Fruit fly (Drosophila melanogaster) whole organism, embryonic: ENCODE data around the gene CG5445.

Source experiments
- Ada2b ChIP-seq: fragments of 200-800 bp; sonication (Bioruptor generic); IDR thresholded peaks from 2 replicates; pipeline ENCODE4 v1.3.6; 2022; ENCODE audit warnings: missing biosample characterization, missing genetic modification characterization
- CG11456 ChIP-seq: fragments of 200-800 bp; sonication (Bioruptor generic); IDR thresholded peaks from 3 replicates; pipeline ENCODE4 v1.3.6; 2022; ENCODE audit warnings: missing biosample characterization, missing genetic modification characterization
- CG12155 ChIP-seq: fragments of 200-800 bp; sonication (Bioruptor generic); optimal IDR thresholded peaks from 3 replicates; lab custom pipeline; 2016; ENCODE audit warnings: missing biosample characterization, missing genetic modification characterization
- CG12236 ChIP-seq: fragments of 200-800 bp; sonication (Bioruptor generic); optimal IDR thresholded peaks from 2 replicates; lab custom pipeline; 2016; ENCODE audit warnings: missing biosample characterization, missing genetic modification characterization
- CG1233 ChIP-seq: fragments of 200-800 bp; sonication (Bioruptor generic); optimal IDR thresholded peaks from 4 replicates; lab custom pipeline; 2018; ENCODE audit warnings: missing biosample characterization, mild to moderate bottlenecking, missing genetic modification characterization
- CG13296 ChIP-seq: fragments of 200-800 bp; sonication (Bioruptor generic); optimal IDR thresholded peaks from 3 replicates; lab custom pipeline; 2018; ENCODE audit warnings: missing biosample characterization, mild to moderate bottlenecking, missing genetic modification characterization
- CG15269 ChIP-seq: fragments of 200-800 bp; sonication (Bioruptor generic); optimal IDR thresholded peaks from 2 replicates; lab custom pipeline; 2018; ENCODE audit warnings: missing biosample characterization, mild to moderate bottlenecking, missing genetic modification characterization, moderate library complexity
- CG15696 ChIP-seq: fragments of 200-800 bp; sonication (Bioruptor generic); optimal IDR thresholded peaks from 2 replicates; lab custom pipeline; 2019; ENCODE audit warnings: missing biosample characterization, mild to moderate bottlenecking, missing genetic modification characterization, moderate library complexity
- CG16863 ChIP-seq: fragments of 200-800 bp; sonication (Bioruptor generic); optimal IDR thresholded peaks from 3 replicates; lab custom pipeline; 2016; ENCODE audit warnings: missing biosample characterization, missing genetic modification characterization
- CG17612 ChIP-seq: fragments of 200-800 bp; sonication (Bioruptor generic); IDR thresholded peaks from 2 replicates; pipeline ENCODE4 v1.3.6; 2022; ENCODE audit warnings: missing biosample characterization, missing genetic modification characterization
- CG17829 ChIP-seq: fragments of 200-800 bp; optimal IDR thresholded peaks from 2 replicates; lab custom pipeline; 2019; ENCODE audit warnings: missing biosample characterization, mild to moderate bottlenecking, missing genetic modification characterization, moderate library complexity
- CG18619 ChIP-seq: fragments of 200-800 bp; sonication (Bioruptor generic); optimal IDR thresholded peaks from 3 replicates; lab custom pipeline; 2017; ENCODE audit warnings: missing biosample characterization, mild to moderate bottlenecking, missing genetic modification characterization
- CG2116 ChIP-seq: fragments of 200-800 bp; sonication (Bioruptor generic); optimal IDR thresholded peaks from 3 replicates; lab custom pipeline; 2018; ENCODE audit warnings: missing biosample characterization, mild to moderate bottlenecking, missing genetic modification characterization
- CG2678 ChIP-seq: fragments of 200-800 bp; sonication (Bioruptor generic); optimal IDR thresholded peaks from 3 replicates; lab custom pipeline; 2019; ENCODE audit warnings: missing biosample characterization, mild to moderate bottlenecking, missing genetic modification characterization, moderate library complexity
- CG32772 ChIP-seq: fragments of 200-800 bp; sonication (Bioruptor generic); IDR thresholded peaks from 2 replicates; pipeline ENCODE4 v1.3.6; 2022; ENCODE audit warnings: missing biosample characterization, missing genetic modification characterization
- CG33213 ChIP-seq: fragments of 200-800 bp; sonication (Bioruptor generic); optimal IDR thresholded peaks from 3 replicates; lab custom pipeline; 2016; ENCODE audit warnings: missing biosample characterization, missing genetic modification characterization
- CG4404 ChIP-seq: fragments of 200-800 bp; sonication (Bioruptor generic); IDR thresholded peaks from 2 replicates; pipeline ENCODE4 v1.3.6; 2022; ENCODE audit warnings: missing biosample characterization, missing genetic modification characterization
- CG4424 ChIP-seq: fragments of 200-800 bp; sonication (Bioruptor generic); optimal IDR thresholded peaks from 3 replicates; lab custom pipeline; 2016; ENCODE audit warnings: missing biosample characterization, missing genetic modification characterization
- CG6254 ChIP-seq: fragments of 200-800 bp; sonication (Bioruptor generic); optimal IDR thresholded peaks from 3 replicates; lab custom pipeline; 2017; ENCODE audit warnings: mild to moderate bottlenecking, missing biosample characterization, missing genetic modification reagents, missing genetic modification characterization
- CG6813 ChIP-seq: fragments of 200-800 bp; sonication (Bioruptor generic); optimal IDR thresholded peaks from 2 replicates; lab custom pipeline; 2017; ENCODE audit warnings: missing biosample characterization, missing genetic modification characterization, mild to moderate bottlenecking, moderate library complexity, missing genetic modification reagents
- CG8359 ChIP-seq: fragments of 200-800 bp; sonication (Bioruptor generic); optimal IDR thresholded peaks from 2 replicates; lab custom pipeline; 2017; ENCODE audit warnings: missing biosample characterization, mild to moderate bottlenecking, missing genetic modification characterization, borderline replicate concordance
- CG9727 ChIP-seq: fragments of 200-800 bp; sonication (Bioruptor generic); optimal IDR thresholded peaks from 3 replicates; lab custom pipeline; 2017; ENCODE audit warnings: missing biosample characterization, mild to moderate bottlenecking, missing genetic modification characterization
- CHES-1-like ChIP-seq: fragments of 200-800 bp; sonication (Bioruptor generic); optimal IDR thresholded peaks from 2 replicates; lab custom pipeline; 2016; ENCODE audit warnings: missing biosample characterization, missing genetic modification characterization
- CTCF ChIP-seq: fragments of 200-800 bp; sonication (Bioruptor generic); optimal IDR thresholded peaks from 2 replicates; lab custom pipeline; 2017; ENCODE audit warnings: missing biosample characterization, mild to moderate bottlenecking, missing genetic modification characterization, moderate library complexity
- D19B ChIP-seq: fragments of 200-800 bp; sonication (Bioruptor generic); optimal IDR thresholded peaks from 2 replicates; lab custom pipeline; 2017; ENCODE audit warnings: missing biosample characterization, mild to moderate bottlenecking, missing genetic modification characterization
- Deaf1 ChIP-seq: fragments of 200-800 bp; optimal IDR thresholded peaks from 3 replicates; lab custom pipeline; 2019; ENCODE audit warnings: missing biosample characterization, mild to moderate bottlenecking, missing genetic modification characterization, moderate library complexity
- Dref ChIP-seq: fragments of 200-800 bp; sonication (Bioruptor generic); IDR thresholded peaks from 2 replicates; pipeline ENCODE4 v1.3.6; 2022; ENCODE audit warnings: missing biosample characterization, missing genetic modification characterization
- ERR ChIP-seq: fragments of 200-800 bp; sonication (Bioruptor generic); optimal IDR thresholded peaks from 2 replicates; lab custom pipeline; 2016; ENCODE audit warnings: missing biosample characterization, missing genetic modification characterization
- Fer2 ChIP-seq: fragments of 200-800 bp; sonication (Bioruptor generic); optimal IDR thresholded peaks from 2 replicates; lab custom pipeline; 2018; ENCODE audit warnings: missing biosample characterization, mild to moderate bottlenecking, missing genetic modification characterization, moderate library complexity
- Fer3 ChIP-seq: fragments of 200-800 bp; sonication (Bioruptor generic); optimal IDR thresholded peaks from 2 replicates; lab custom pipeline; 2018; ENCODE audit warnings: missing biosample characterization, mild to moderate bottlenecking, missing genetic modification characterization, moderate library complexity
- HLH3B ChIP-seq: fragments of 200-800 bp; sonication (Bioruptor generic); IDR thresholded peaks from 2 replicates; pipeline ENCODE4 v1.3.6; 2022; ENCODE audit warnings: missing biosample characterization, missing genetic modification characterization
- HmgZ ChIP-seq: fragments of 200-800 bp; sonication (Bioruptor generic); optimal IDR thresholded peaks from 2 replicates; lab custom pipeline; 2018; ENCODE audit warnings: missing biosample characterization, mild to moderate bottlenecking, missing genetic modification characterization
- Kr ChIP-seq: fragments of 200-800 bp; sonication (Bioruptor generic); optimal IDR thresholded peaks from 2 replicates; lab custom pipeline; 2017; ENCODE audit warnings: missing biosample characterization, mild to moderate bottlenecking, missing genetic modification characterization
- MESR4 ChIP-seq: fragments of 200-800 bp; sonication (Bioruptor generic); optimal IDR thresholded peaks from 2 replicates; lab custom pipeline; 2018; ENCODE audit warnings: missing biosample characterization, mild to moderate bottlenecking, missing genetic modification characterization, moderate library complexity
- Med ChIP-seq: fragments of 200-800 bp; sonication (Bioruptor generic); peaks from one replicate; lab custom pipeline; 2016; ENCODE audit warnings: missing biosample characterization, missing genetic modification characterization, mild to moderate bottlenecking, inconsistent platforms, moderate library complexity
- Six4 ChIP-seq: fragments of 200-800 bp; sonication (Bioruptor generic); optimal IDR thresholded peaks from 2 replicates; lab custom pipeline; 2016; ENCODE audit warnings: missing biosample characterization, missing genetic modification characterization
- Sox100B ChIP-seq: fragments of 200-800 bp; sonication (Bioruptor generic); optimal IDR thresholded peaks from 3 replicates; lab custom pipeline; 2018; ENCODE audit warnings: missing biosample characterization, mild to moderate bottlenecking, missing genetic modification characterization
- TFAM ChIP-seq: fragments of 200-800 bp; sonication (Bioruptor generic); optimal IDR thresholded peaks from 2 replicates; lab custom pipeline; 2017; ENCODE audit warnings: missing biosample characterization, missing genetic modification characterization, inconsistent platforms
- bab2 ChIP-seq: fragments of 200-800 bp; sonication (Bioruptor generic); optimal IDR thresholded peaks from 2 replicates; lab custom pipeline; 2016; ENCODE audit warnings: missing biosample characterization, missing genetic modification characterization
- ewg ChIP-seq: fragments of 200-800 bp; sonication (Bioruptor generic); optimal IDR thresholded peaks from 3 replicates; lab custom pipeline; 2017; ENCODE audit warnings: mild to moderate bottlenecking, missing biosample characterization, missing genetic modification reagents, missing genetic modification characterization
- gem ChIP-seq: fragments of 200-800 bp; sonication (Bioruptor generic); optimal IDR thresholded peaks from 2 replicates; lab custom pipeline; 2019; ENCODE audit warnings: missing biosample characterization, mild to moderate bottlenecking, missing genetic modification characterization, moderate library complexity
- gt ChIP-seq: fragments of 200-800 bp; sonication (Bioruptor generic); IDR thresholded peaks from 2 replicates; pipeline ENCODE4 v1.3.6; 2022; ENCODE audit warnings: missing biosample characterization, missing genetic modification characterization
- hb ChIP-seq: fragments of 200-800 bp; sonication (Bioruptor generic); IDR thresholded peaks from 3 replicates; pipeline ENCODE4 v1.3.6; 2022; ENCODE audit warnings: missing biosample characterization, missing genetic modification characterization; ENCODE audit not compliant: partially characterized antibody
- lbe ChIP-seq: fragments of 200-800 bp; sonication (Bioruptor generic); optimal IDR thresholded peaks from 2 replicates; lab custom pipeline; 2016; ENCODE audit warnings: missing biosample characterization, mild to moderate bottlenecking, missing genetic modification characterization
- mam ChIP-seq: fragments of 200-800 bp; sonication (Bioruptor generic); optimal IDR thresholded peaks from 3 replicates; lab custom pipeline; 2016; ENCODE audit warnings: missing biosample characterization, missing genetic modification characterization
- pita ChIP-seq: fragments of 200-800 bp; sonication (Bioruptor generic); optimal IDR thresholded peaks from 2 replicates; lab custom pipeline; 2017; ENCODE audit warnings: missing biosample characterization, mild to moderate bottlenecking, missing genetic modification characterization
- slp2 ChIP-seq: fragments of 200-800 bp; sonication (Bioruptor generic); optimal IDR thresholded peaks from 2 replicates; lab custom pipeline; 2016; ENCODE audit warnings: missing biosample characterization, missing genetic modification characterization
- wek ChIP-seq: fragments of 200-800 bp; sonication (Bioruptor generic); optimal IDR thresholded peaks from 3 replicates; lab custom pipeline; 2018; ENCODE audit warnings: missing biosample characterization, mild to moderate bottlenecking, missing genetic modification characterization, moderate library complexity
- z ChIP-seq: fragments of 200-800 bp; sonication (Bioruptor generic); IDR thresholded peaks from 3 replicates; pipeline ENCODE4 v1.3.6; 2022; ENCODE audit warnings: missing biosample characterization, missing genetic modification characterization
- zen ChIP-seq: fragments of 200-800 bp; sonication (Bioruptor generic); optimal IDR thresholded peaks from 3 replicates; lab custom pipeline; 2018; ENCODE audit warnings: missing biosample characterization, mild to moderate bottlenecking, missing genetic modification characterization, moderate library complexity

CG5445 gene

DNA sequence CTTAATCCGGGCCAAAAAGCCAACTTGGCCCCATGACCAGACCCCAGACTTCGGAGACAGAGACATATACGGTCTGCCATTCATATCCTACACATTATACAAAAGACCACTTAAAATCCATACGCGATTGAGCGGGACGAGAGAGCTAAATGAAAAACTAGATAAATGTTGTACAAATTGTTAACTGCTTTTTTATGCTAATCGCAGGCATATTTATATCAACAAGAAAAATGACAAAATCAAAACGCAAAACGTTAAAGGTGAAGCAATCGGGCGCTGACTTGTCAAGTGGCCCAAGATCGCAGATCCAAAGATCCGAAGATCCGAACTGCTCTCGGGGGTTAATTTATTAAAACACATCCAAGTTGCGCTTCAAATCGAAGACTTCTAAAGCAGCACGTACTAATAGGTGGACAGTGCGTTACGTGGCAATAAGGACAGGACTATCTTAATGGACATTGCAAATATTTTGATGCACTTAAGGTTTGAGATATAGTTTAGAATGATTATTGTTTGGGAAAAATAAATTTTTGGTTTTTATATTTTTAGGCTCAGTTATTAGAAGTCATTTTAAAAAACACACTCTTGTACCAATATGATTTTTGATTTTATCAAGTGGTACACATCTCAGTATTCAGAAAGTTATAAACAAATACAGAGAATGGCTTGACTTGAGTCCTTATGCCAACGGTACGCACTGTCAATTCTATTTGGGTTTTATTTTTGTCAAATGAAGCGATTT is 47.8 kb downstream of the CG5445 start (continued):
- TF ChIP-seq Fer3 (tag; lab: Kevin White, UChicago) (peak; percentile 48), Deaf1 (peak; percentile 20), CHES-1-like (GFP tag; lab: Kevin White, UChicago) (peak; percentile 13), CG13296 (GFP tag; lab: Kevin White, UChicago) (peak; percentile 60), HLH3B (GFP tag; lab: Robert Waterston, UW) (0 out of 2 replicates have a peak, but pooled peaks have one; percentile 8), CG12236 (GFP tag; lab: Kevin White, UChicago) (no peak), wek (GFP tag; lab: Kevin White, UChicago) (no peak), CG6254 (GFP tag; lab: Kevin White, UChicago) (no peak), CG9727 (peak; percentile 34), Six4 (no peak), CTCF (GFP tag; lab: Kevin White, UChicago) (no peak), CG17829 (tag; lab: Kevin White, UChicago) (peak; percentile 4), CG6813 (GFP tag; lab: Kevin White, UChicago) (peak; percentile 12), CG17612 (no peak), CG2116 (GFP tag; lab: Kevin White, UChicago) (no peak), ERR (GFP tag; lab: Kevin White, UChicago) (no peak), CG8359 (GFP tag; lab: Kevin White, UChicago) (no peak), D19B (GFP tag; lab: Kevin White, UChicago) (peak; percentile 35), zen (tag; lab: Kevin White, UChicago) (no peak), CG16863 (GFP tag; lab: Kevin White, UChicago) (no peak), CG4404 (GFP tag; lab: Robert Waterston, UW) (no peak), hb (GFP tag; lab: Robert Waterston, UW) (no peak), CG32772 (GFP tag; lab: Robert Waterston, UW) (no peak), slp2 (GFP tag; lab: Kevin White, UChicago) (peak; percentile 2), Kr (GFP tag; lab: Kevin White, UChicago) (no peak), mam (peak; percentile 59), CG2678 (peak; percentile 82), CG18619 (GFP tag; lab: Kevin White, UChicago) (peak; percentile 37), pita (GFP tag; lab: Kevin White, UChicago) (no peak), Fer2 (tag; lab: Kevin White, UChicago) (peak; percentile 10), TFAM (GFP tag; lab: Kevin White, UChicago) (no peak), CG4424 (GFP tag; lab: Kevin White, UChicago) (peak; percentile 24), MESR4 (GFP tag; lab: Kevin White, UChicago) (no peak), CG1233 (GFP tag; lab: Kevin White, UChicago) (peak; percentile 45), CG12155 (GFP tag; lab: Kevin White, UChicago) (peak; percentile 44), Med (GFP tag; lab: Kevin White, UChicago) (peak; percentile 81), lbe (GFP tag; lab: Kevin White, UChicago) (no peak), z (GFP tag; lab: Robert Waterston, UW) (no peak), CG15696 (tag; lab: Kevin White, UChicago) (peak; percentile 27), bab2 (GFP tag; lab: Kevin White, UChicago) (peak; percentile 23), Sox100B (GFP tag; lab: Kevin White, UChicago) (peak; percentile 53), ewg (GFP tag; lab: Kevin White, UChicago) (no peak), CG15269 (peak; percentile 76), HmgZ (tag; lab: Kevin White, UChicago) (peak; percentile 19), CG33213 (GFP tag; lab: Kevin White, UChicago) (no peak), CG11456 (GFP tag; lab: Robert Waterston, UW) (no peak), Dref (no peak), Ada2b (GFP tag; lab: Robert Waterston, UW) (peak; percentile 18; the same call in 1 of the 2 replicates), gem (tag; lab: Kevin White, UChicago) (peak; percentile 71), gt (no peak)
